Fruit fly (Drosophila melanogaster) whole organism, embryonic: ENCODE results near the gene Cht5.

Experiments used
- CG10431 ChIP-seq: fragments of 200-800 bp; sonication (Bioruptor generic); optimal IDR thresholded peaks from 3 replicates; lab custom pipeline; 2018; ENCODE audit warnings: missing biosample characterization, mild to moderate bottlenecking, missing genetic modification characterization
- CG10979 ChIP-seq: fragments of 200-800 bp; sonication (Bioruptor generic); optimal IDR thresholded peaks from 2 replicates; lab custom pipeline; 2018; ENCODE audit warnings: missing biosample characterization, mild to moderate bottlenecking, missing genetic modification characterization, moderate library complexity
- CG11504 ChIP-seq: fragments of 200-800 bp; sonication (Bioruptor generic); optimal IDR thresholded peaks from 3 replicates; lab custom pipeline; 2019; ENCODE audit warnings: missing biosample characterization, mild to moderate bottlenecking, missing genetic modification characterization, moderate library complexity
- CG11696 ChIP-seq: fragments of 200-800 bp; sonication (Bioruptor generic); IDR thresholded peaks from 2 replicates; pipeline ENCODE4 v1.3.6; 2022; ENCODE audit warnings: missing biosample characterization, missing genetic modification characterization
- CG12769 ChIP-seq: fragments of 200-800 bp; sonication (Bioruptor generic); optimal IDR thresholded peaks from 2 replicates; lab custom pipeline; 2019; ENCODE audit warnings: missing biosample characterization, mild to moderate bottlenecking, missing genetic modification characterization, moderate library complexity
- CG13775 ChIP-seq: fragments of 200-800 bp; sonication (Bioruptor generic); optimal IDR thresholded peaks from 3 replicates; lab custom pipeline; 2017; ENCODE audit warnings: missing biosample characterization, mild to moderate bottlenecking, missing genetic modification characterization
- CG1602 ChIP-seq: fragments of 200-800 bp; sonication (Bioruptor generic); optimal IDR thresholded peaks from 3 replicates; lab custom pipeline; 2016; ENCODE audit warnings: missing biosample characterization, missing genetic modification characterization
- CG17359 ChIP-seq: fragments of 200-800 bp; sonication (Bioruptor generic); optimal IDR thresholded peaks from 3 replicates; lab custom pipeline; 2018; ENCODE audit warnings: missing biosample characterization, mild to moderate bottlenecking, missing genetic modification characterization, moderate library complexity
- CG17385 ChIP-seq: fragments of 200-800 bp; sonication (Bioruptor generic); optimal IDR thresholded peaks from 3 replicates; lab custom pipeline; 2018; ENCODE audit warnings: missing biosample characterization, mild to moderate bottlenecking, missing genetic modification characterization
- CG17568 ChIP-seq: fragments of 200-800 bp; sonication (Bioruptor generic); optimal IDR thresholded peaks from 2 replicates; lab custom pipeline; 2018; ENCODE audit warnings: missing biosample characterization, mild to moderate bottlenecking, missing genetic modification characterization, moderate library complexity
- CG2120 ChIP-seq: fragments of 200-800 bp; sonication (Bioruptor generic); optimal IDR thresholded peaks from 3 replicates; lab custom pipeline; 2016; ENCODE audit warnings: missing biosample characterization, missing genetic modification characterization
- CG30020 ChIP-seq: fragments of 200-800 bp; optimal IDR thresholded peaks from 2 replicates; lab custom pipeline; 2019; ENCODE audit warnings: missing biosample characterization, mild to moderate bottlenecking, missing genetic modification characterization, moderate library complexity
- CG31224 ChIP-seq: fragments of 200-800 bp; sonication (Bioruptor generic); IDR thresholded peaks from 2 replicates; pipeline ENCODE4 v1.3.6; 2022; ENCODE audit warnings: missing biosample characterization, missing genetic modification characterization
- CG31365 ChIP-seq: fragments of 200-800 bp; sonication (Bioruptor generic); optimal IDR thresholded peaks from 2 replicates; lab custom pipeline; 2018; ENCODE audit warnings: missing biosample characterization, mild to moderate bottlenecking, missing genetic modification characterization
- CG31441 ChIP-seq: fragments of 200-800 bp; sonication (Bioruptor generic); IDR thresholded peaks from 2 replicates; pipeline ENCODE4 v1.3.6; 2022; ENCODE audit warnings: missing biosample characterization, missing genetic modification characterization
- CG34422 ChIP-seq: fragments of 200-800 bp; sonication (Bioruptor generic); IDR thresholded peaks from 3 replicates; pipeline ENCODE4 v1.3.6; 2022; ENCODE audit warnings: missing biosample characterization, missing genetic modification characterization
- CG4328 ChIP-seq: fragments of 200-800 bp; sonication (Bioruptor generic); optimal IDR thresholded peaks from 3 replicates; lab custom pipeline; 2017; ENCODE audit warnings: missing biosample characterization, missing genetic modification reagents, missing genetic modification characterization
- CG4617 ChIP-seq: fragments of 200-800 bp; sonication (Bioruptor generic); optimal IDR thresholded peaks from 3 replicates; lab custom pipeline; 2016; ENCODE audit warnings: missing biosample characterization, missing genetic modification characterization, borderline replicate concordance
- CG5245 ChIP-seq: fragments of 200-800 bp; sonication (Bioruptor generic); optimal IDR thresholded peaks from 3 replicates; lab custom pipeline; 2016; ENCODE audit warnings: missing biosample characterization, missing genetic modification characterization
- CG6175 ChIP-seq: fragments of 200-800 bp; sonication (Bioruptor generic); IDR thresholded peaks from 3 replicates; pipeline ENCODE4 v1.3.6; 2022; ENCODE audit warnings: missing biosample characterization, missing genetic modification characterization
- CG6765 ChIP-seq: fragments of 200-800 bp; sonication (Bioruptor generic); optimal IDR thresholded peaks from 3 replicates; lab custom pipeline; 2017; ENCODE audit warnings: missing biosample characterization, mild to moderate bottlenecking, missing genetic modification characterization
- CG7786 ChIP-seq: fragments of 200-800 bp; sonication (Bioruptor generic); optimal IDR thresholded peaks from 2 replicates; lab custom pipeline; 2016; ENCODE audit warnings: missing biosample characterization, missing genetic modification characterization
- CG9437 ChIP-seq: fragments of 200-800 bp; sonication (Bioruptor generic); optimal IDR thresholded peaks from 2 replicates; lab custom pipeline; 2018; ENCODE audit warnings: missing biosample characterization, mild to moderate bottlenecking, missing genetic modification characterization
- CHES-1-like ChIP-seq: fragments of 200-800 bp; sonication (Bioruptor generic); optimal IDR thresholded peaks from 2 replicates; lab custom pipeline; 2016; ENCODE audit warnings: missing biosample characterization, missing genetic modification characterization
- Dbx ChIP-seq: fragments of 200-800 bp; sonication (Bioruptor generic); IDR thresholded peaks from 3 replicates; pipeline ENCODE4 v1.3.6; 2022; ENCODE audit warnings: missing biosample characterization, missing genetic modification characterization
- Dip3 ChIP-seq: fragments of 200-800 bp; sonication (Bioruptor generic); optimal IDR thresholded peaks from 3 replicates; lab custom pipeline; 2016; ENCODE audit warnings: missing biosample characterization, missing genetic modification characterization
- Neu2 ChIP-seq: fragments of 200-800 bp; sonication (Bioruptor generic); optimal IDR thresholded peaks from 3 replicates; lab custom pipeline; 2016; ENCODE audit warnings: missing biosample characterization, missing genetic modification characterization, borderline replicate concordance
- Poxn ChIP-seq: fragments of 200-800 bp; sonication (Bioruptor generic); IDR thresholded peaks from 2 replicates; pipeline ENCODE4 v1.3.6; 2022; ENCODE audit warnings: missing biosample characterization, missing genetic modification characterization
- Ptx1 ChIP-seq: fragments of 200-800 bp; sonication (Bioruptor generic); IDR thresholded peaks from 2 replicates; pipeline ENCODE4 v1.3.6; 2022; ENCODE audit warnings: missing biosample characterization, missing genetic modification characterization
- Rfx ChIP-seq: fragments of 200-800 bp; sonication (Bioruptor generic); IDR thresholded peaks from 2 replicates; pipeline ENCODE4 v1.3.6; 2022; ENCODE audit warnings: missing biosample characterization, missing genetic modification characterization
- Xrp1 ChIP-seq: fragments of 200-800 bp; sonication (Bioruptor generic); IDR thresholded peaks from 2 replicates; pipeline ENCODE4 v1.3.6; 2022; ENCODE audit warnings: missing biosample characterization, missing genetic modification characterization
- ase ChIP-seq: fragments of 200-800 bp; sonication (Bioruptor generic); IDR thresholded peaks from 3 replicates; pipeline ENCODE4 v1.3.6; 2022; ENCODE audit warnings: missing biosample characterization, missing genetic modification characterization
- bsh ChIP-seq, 2 experiments: fragments of 200-800 bp; sonication (Bioruptor generic); optimal IDR thresholded peaks; 2 replicates each; lab custom pipeline; 2017 to 2018; ENCODE audit warnings: mild to moderate bottlenecking in 2 of 2, missing biosample characterization in 2 of 2, missing genetic modification characterization in 2 of 2, moderate library complexity in 1 of 2
- caup ChIP-seq: fragments of 200-800 bp; sonication (Bioruptor generic); optimal IDR thresholded peaks from 3 replicates; lab custom pipeline; 2017; ENCODE audit warnings: missing biosample characterization, mild to moderate bottlenecking, missing genetic modification characterization, moderate library complexity; ENCODE audit not compliant: severe bottlenecking
- chn ChIP-seq: fragments of 200-800 bp; sonication (Bioruptor generic); optimal IDR thresholded peaks from 2 replicates; lab custom pipeline; 2016; ENCODE audit warnings: missing biosample characterization, missing genetic modification characterization
- dmrt11E ChIP-seq: fragments of 200-800 bp; sonication (Bioruptor generic); optimal IDR thresholded peaks from 3 replicates; lab custom pipeline; 2018; ENCODE audit warnings: missing biosample characterization, mild to moderate bottlenecking, missing genetic modification characterization, moderate library complexity
- emc ChIP-seq: fragments of 200-800 bp; sonication (Bioruptor generic); optimal IDR thresholded peaks from 2 replicates; lab custom pipeline; 2016; ENCODE audit warnings: missing biosample characterization, missing genetic modification characterization
- gcm ChIP-seq: fragments of 200-800 bp; sonication (Bioruptor generic); optimal IDR thresholded peaks from 2 replicates; lab custom pipeline; 2019; ENCODE audit warnings: missing biosample characterization, mild to moderate bottlenecking, missing genetic modification characterization, moderate library complexity
- gro ChIP-seq: fragments of 200-800 bp; sonication (Bioruptor generic); optimal IDR thresholded peaks from 2 replicates; lab custom pipeline; 2016; ENCODE audit warnings: missing biosample characterization, missing genetic modification characterization
- ham ChIP-seq: fragments of 200-800 bp; sonication (Bioruptor generic); IDR thresholded peaks from 2 replicates; pipeline ENCODE4 v1.3.6; 2022; ENCODE audit warnings: missing biosample characterization, missing genetic modification characterization
- jumu ChIP-seq: fragments of 200-800 bp; sonication (Bioruptor generic); optimal IDR thresholded peaks from 3 replicates; lab custom pipeline; 2016; ENCODE audit warnings: missing biosample characterization, missing genetic modification characterization
- onecut ChIP-seq: fragments of 200-800 bp; sonication (Bioruptor generic); IDR thresholded peaks from 2 replicates; pipeline ENCODE4 v1.3.6; 2022; ENCODE audit warnings: missing biosample characterization, missing genetic modification characterization
- pho ChIP-seq: fragments of 200-800 bp; sonication (Bioruptor generic); optimal IDR thresholded peaks from 2 replicates; lab custom pipeline; 2016; ENCODE audit warnings: missing biosample characterization, missing genetic modification characterization
- pros ChIP-seq: fragments of 200-800 bp; sonication (Bioruptor generic); optimal IDR thresholded peaks from 3 replicates; lab custom pipeline; 2019; ENCODE audit warnings: missing biosample characterization, mild to moderate bottlenecking, missing genetic modification characterization, moderate library complexity
- sens-2 ChIP-seq: fragments of 200-800 bp; sonication (Bioruptor generic); IDR thresholded peaks from 2 replicates; pipeline ENCODE4 v1.3.6; 2022; ENCODE audit warnings: missing biosample characterization, missing genetic modification characterization
- sna ChIP-seq: fragments of 200-800 bp; sonication (Bioruptor generic); IDR thresholded peaks from 2 replicates; pipeline ENCODE4 v1.3.6; 2022; ENCODE audit warnings: missing biosample characterization, missing genetic modification characterization; ENCODE audit not compliant: partially characterized antibody
- toy ChIP-seq: fragments of 200-800 bp; sonication (Bioruptor generic); IDR thresholded peaks from 2 replicates; pipeline ENCODE4 v1.3.6; 2022; ENCODE audit warnings: missing biosample characterization, missing genetic modification characterization
- unc-4 ChIP-seq: fragments of 200-800 bp; sonication (Bioruptor generic); IDR thresholded peaks from 2 replicates; pipeline ENCODE4 v1.3.6; 2022; ENCODE audit warnings: missing biosample characterization, missing genetic modification characterization; ENCODE audit not compliant: partially characterized antibody
- unpg ChIP-seq: fragments of 200-800 bp; sonication (Bioruptor generic); optimal IDR thresholded peaks from 3 replicates; lab custom pipeline; 2018; ENCODE audit warnings: missing biosample characterization, mild to moderate bottlenecking, missing genetic modification characterization, moderate library complexity

The Cht5 gene

DNA sequence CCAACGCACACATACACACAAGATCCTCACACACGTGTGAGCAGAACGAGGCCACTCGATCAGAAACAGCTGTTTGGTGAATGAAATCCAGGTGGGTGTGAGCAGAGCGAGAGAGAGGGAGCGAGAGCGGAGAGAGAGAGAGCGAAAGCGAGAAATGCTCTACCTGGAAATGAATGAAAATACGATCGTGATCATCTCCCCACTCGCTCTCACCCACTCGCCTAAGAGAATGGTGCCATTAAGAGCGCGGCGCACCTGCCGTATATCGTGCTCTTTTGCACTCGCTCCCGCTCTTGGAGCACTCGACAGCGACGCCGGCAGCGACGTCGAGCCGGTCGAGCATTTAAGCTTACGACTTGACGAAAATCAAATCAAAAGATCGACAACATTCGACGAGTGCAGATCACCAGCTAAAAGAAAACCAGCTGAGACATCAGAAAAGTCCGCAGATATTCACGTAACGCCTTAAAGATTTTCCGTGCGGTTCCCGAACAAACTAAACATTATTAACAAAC, 45.4 kb downstream of the Cht5 start, which contains the start of the genes tal-1A, tal-2A, tal-3A and tal-AA (continued):
- TF ChIP-seq Neu2 (GFP tag; lab: Kevin White, UChicago), result no peak
- no peak for TF ChIP-seq ase (GFP tag; lab: Robert Waterston, UW)
- TF ChIP-seq CG9437 (GFP tag; lab: Kevin White, UChicago), result no peak
- peak; percentile 52 for TF ChIP-seq CG12769
- TF ChIP-seq CG17359, result no peak
- no peak for TF ChIP-seq CG17568 (GFP tag; lab: Kevin White, UChicago)
- TF ChIP-seq CG17385, result peak; percentile 65
- TF ChIP-seq emc (GFP tag; lab: Kevin White, UChicago), result no peak
- no peak for TF ChIP-seq Poxn
- TF ChIP-seq CG11504 (tag; lab: Kevin White, UChicago), result peak; percentile 4
- TF ChIP-seq CG31365 (tag; lab: Kevin White, UChicago), result peak; percentile 38
- TF ChIP-seq dmrt11E (tag; lab: Kevin White, UChicago), result no peak
- no peak for TF ChIP-seq CG10979
- no peak for TF ChIP-seq CG30020 (tag; lab: Kevin White, UChicago)
- TF ChIP-seq toy (GFP tag; lab: Robert Waterston, UW), result no peak
- TF ChIP-seq CG2120 (GFP tag; lab: Kevin White, UChicago), result no peak
- TF ChIP-seq pros, result no peak
- no peak for TF ChIP-seq CG5245 (GFP tag; lab: Kevin White, UChicago)
- no peak for TF ChIP-seq Dip3 (GFP tag; lab: Kevin White, UChicago)
- no peak for TF ChIP-seq CG6765 (GFP tag; lab: Kevin White, UChicago)
- TF ChIP-seq jumu, result no peak
- TF ChIP-seq unc-4, result 0 out of 2 replicates have a peak, but pooled peaks have one; percentile 30
- TF ChIP-seq gcm (GFP tag; lab: Kevin White, UChicago), result peak; percentile 7
- no peak for TF ChIP-seq CG4617
- peak; percentile 6 for TF ChIP-seq unpg
- no peak for TF ChIP-seq caup (GFP tag; lab: Kevin White, UChicago)
- TF ChIP-seq sens-2 (GFP tag; lab: Robert Waterston, UW), result 0 out of 2 replicates have a peak, but pooled peaks have one; percentile 32
- TF ChIP-seq CG34422 (GFP tag; lab: Robert Waterston, UW), result 0 out of 3 replicates have a peak, but pooled peaks have one; percentile 33
- TF ChIP-seq Rfx (GFP tag; lab: Robert Waterston, UW), result peak; percentile 25; the same call in 1 of the 2 replicates
- TF ChIP-seq CG31224 (GFP tag; lab: Robert Waterston, UW), result no peak
- peak; percentile 41 for TF ChIP-seq CG10431 (GFP tag; lab: Kevin White, UChicago)
- TF ChIP-seq CG13775, result no peak
- TF ChIP-seq CG31441 (GFP tag; lab: Robert Waterston, UW), result no peak
- TF ChIP-seq Ptx1, result no peak
- peak; percentile 3 for TF ChIP-seq gro (GFP tag; lab: Kevin White, UChicago)
- no peak for TF ChIP-seq CG1602 (GFP tag; lab: Kevin White, UChicago)
- TF ChIP-seq sna, result peak; percentile 76
- TF ChIP-seq CG6175, result no peak
- TF ChIP-seq onecut (GFP tag; lab: Robert Waterston, UW), result 0 out of 2 replicates have a peak, but pooled peaks have one; percentile 11
- no peak for TF ChIP-seq bsh (GFP tag; optimal IDR thresholded peaks at IDR 0.05; lab: Kevin White, UChicago)
- no peak for TF ChIP-seq ham
- 0 out of 3 replicates have a peak, but pooled peaks have one; percentile 43 for TF ChIP-seq Dbx (GFP tag; lab: Robert Waterston, UW)
- TF ChIP-seq CG7786, result no peak
- no peak for TF ChIP-seq chn (GFP tag; lab: Kevin White, UChicago)
- no peak for TF ChIP-seq CG11696 (GFP tag; lab: Robert Waterston, UW)
- no peak for TF ChIP-seq CG4328 (GFP tag; lab: Kevin White, UChicago)
- no peak for TF ChIP-seq CHES-1-like (GFP tag; lab: Kevin White, UChicago)
- peak; percentile 45 for TF ChIP-seq Xrp1 (GFP tag; lab: Robert Waterston, UW)
- no peak for TF ChIP-seq pho (GFP tag; lab: Kevin White, UChicago)
